Fruit fly (Drosophila melanogaster): Measurements from ENCODE around the gene Lip2.

Gene Lip2

dm6 chr2L:10676933-10677714 is 32.1 kb downstream of the Lip2 start, which contains the start of gene CG17104 (continued):
- TF ChIP-seq Sox102F (GFP tag; optimal IDR thresholded peaks at IDR 0.05), result peak; percentile 37
- peak; percentile 43 for TF ChIP-seq cyc (GFP tag; optimal IDR thresholded peaks at IDR 0.05)
- peak; percentile 47 to 73 for TF ChIP-seq ss (GFP tag; optimal IDR thresholded peaks at IDR 0.05)
- peak; percentile 94 for TF ChIP-seq Eip78C (GFP tag)
- peak; percentile 51 for TF ChIP-seq lz (GFP tag; optimal IDR thresholded peaks at IDR 0.05)
- peak; percentile 55 for TF ChIP-seq CG1621 (tag; optimal IDR thresholded peaks at IDR 0.05)
- TF ChIP-seq CG8119 (GFP tag; IDR thresholded peaks at IDR 0.05), result peak; percentile 89
- peak; percentile 68; the same call in 2 of the 3 replicates for TF ChIP-seq CG6163 (GFP tag; IDR thresholded peaks at IDR 0.05)
- TF ChIP-seq CG15336 (GFP tag; IDR thresholded peaks at IDR 0.05), result peak; percentile 82
- TF ChIP-seq CG10631 (GFP tag; optimal IDR thresholded peaks at IDR 0.05), result peak; percentile 71
- TF ChIP-seq CG6854 (GFP tag; optimal IDR thresholded peaks at IDR 0.05), result no peak
- peak; percentile 60 for TF ChIP-seq Sox14 (GFP tag; optimal IDR thresholded peaks at IDR 0.05)
- peak; percentile 67 for TF ChIP-seq CG4318 (GFP tag; optimal IDR thresholded peaks at IDR 0.05)
- TF ChIP-seq salr (GFP tag; optimal IDR thresholded peaks at IDR 0.05), result peak in 1 of 2 experiments; percentile 48
- peak; percentile 52 for TF ChIP-seq Hr39 (GFP tag; optimal IDR thresholded peaks at IDR 0.05)
- TF ChIP-seq CG3919 (GFP tag; optimal IDR thresholded peaks at IDR 0.05), result peak; percentile 69
- peak; percentile 39 for TF ChIP-seq dac (GFP tag; optimal IDR thresholded peaks at IDR 0.05)
- TF ChIP-seq eg (GFP tag; IDR thresholded peaks at IDR 0.05), result peak; percentile 73
- TF ChIP-seq pdm3 (GFP tag; optimal IDR thresholded peaks at IDR 0.05), result peak; percentile 73
- TF ChIP-seq fkh (GFP tag; optimal IDR thresholded peaks at IDR 0.05), result no peak
- peak; percentile 90 for TF ChIP-seq Blimp-1 (GFP tag; optimal IDR thresholded peaks at IDR 0.05)
- TF ChIP-seq net (GFP tag; optimal IDR thresholded peaks at IDR 0.05), result peak; percentile 77
- peak; percentile 47 for TF ChIP-seq CG31627 (GFP tag; optimal IDR thresholded peaks at IDR 0.05)

- TF ChIP-seq CG3032 (tag; optimal IDR thresholded peaks at IDR 0.05) (peak; percentile 45), spab (GFP tag; optimal IDR thresholded peaks at IDR 0.05) (peak; percentile 40), svp (GFP tag) (peak; percentile 60), CG7368 (GFP tag; optimal IDR thresholded peaks at IDR 0.05) (no peak), CG34406 (GFP tag; optimal IDR thresholded peaks at IDR 0.05) (peak; percentile 27), CG15336 (GFP tag; IDR thresholded peaks at IDR 0.05) (0 out of 2 replicates have a peak, but pooled peaks have one; percentile 43), CG8119 (GFP tag; IDR thresholded peaks at IDR 0.05) (peak; percentile 46; the same call in 2 of the 3 replicates), Ets96B (tag; optimal IDR thresholded peaks at IDR 0.05) (peak; percentile 63), CG6163 (GFP tag; IDR thresholded peaks at IDR 0.05) (0 out of 3 replicates have a peak, but pooled peaks have one; percentile 13), CG3919 (GFP tag; optimal IDR thresholded peaks at IDR 0.05) (peak; percentile 49), CG32006 (GFP tag; optimal IDR thresholded peaks at IDR 0.05) (peak; percentile 47), ss (GFP tag; optimal IDR thresholded peaks at IDR 0.05) (peak in 1 of 2 experiments; percentile 40), Eip78C (GFP tag) (peak; percentile 92), achi (GFP tag; optimal IDR thresholded peaks at IDR 0.05) (peak; percentile 28), Hr39 (GFP tag; optimal IDR thresholded peaks at IDR 0.05) (no peak), salr (GFP tag; optimal IDR thresholded peaks at IDR 0.05) (no peak), CG9139 (GFP tag; optimal IDR thresholded peaks at IDR 0.05) (peak; percentile 17), Lpt (GFP tag; optimal IDR thresholded peaks at IDR 0.05) (no peak), OdsH (GFP tag; optimal IDR thresholded peaks at IDR 0.05) (peak; percentile 25), Hr4 (GFP tag; optimal IDR thresholded peaks at IDR 0.05) (peak; percentile 16), acj6 (GFP tag; optimal IDR thresholded peaks at IDR 0.05) (peak; percentile 14), CG6792 (GFP tag; optimal IDR thresholded peaks at IDR 0.05) (peak; percentile 6), CG4318 (GFP tag; optimal IDR thresholded peaks at IDR 0.05) (no peak), CG6808 (GFP tag; optimal IDR thresholded peaks at IDR 0.05) (peak; percentile 37), CG11762 (GFP tag; optimal IDR thresholded peaks at IDR 0.05; ENCODE audit: insufficient read depth) (peak; percentile 22), Sox102F (GFP tag; optimal IDR thresholded peaks at IDR 0.05) (no peak), CG10631 (GFP tag; optimal IDR thresholded peaks at IDR 0.05) (peak; percentile 31), eg (GFP tag; IDR thresholded peaks at IDR 0.05) (peak; percentile 25; the same call in 1 of the 3 replicates), CG6276 (GFP tag; optimal IDR thresholded peaks at IDR 0.05) (peak; percentile 21), CG10669 (GFP tag; optimal IDR thresholded peaks at IDR 0.05) (peak; percentile 42), CG11902 (GFP tag; optimal IDR thresholded peaks at IDR 0.05) (no peak), dsx (GFP tag; optimal IDR thresholded peaks at IDR 0.05; ENCODE audit: poor library complexity, severe bottlenecking) (peak; percentile 46), net (GFP tag; optimal IDR thresholded peaks at IDR 0.05) (peak; percentile 5)
Observed at dm6 chr2L:10672989-10673388, 36.3 kb downstream of the Lip2 start.
